Fruit fly (Drosophila melanogaster): ENCODE measurements around the gene mmm.

DNA sequence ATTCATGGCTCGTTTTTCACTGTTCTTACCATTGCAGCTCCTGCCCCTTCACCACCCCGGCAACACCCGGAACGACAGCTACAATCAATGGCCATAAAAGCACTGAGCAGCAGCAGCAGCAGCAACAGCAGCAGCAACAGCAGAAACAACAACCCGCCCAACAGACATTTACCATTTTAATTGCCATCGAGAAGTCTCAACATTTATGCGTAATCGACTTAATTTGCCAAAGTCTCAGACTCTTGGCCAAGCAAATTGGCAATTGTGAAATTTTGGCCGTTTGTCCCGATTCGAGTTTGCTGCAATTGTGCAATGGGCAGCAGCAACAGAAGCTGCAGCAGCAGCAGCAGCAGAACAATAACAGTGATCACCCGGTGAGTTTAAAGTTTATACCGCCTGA is 41.3 kb downstream of the mmm start:
- no peak for TF ChIP-seq cic (GFP tag; optimal IDR thresholded peaks at IDR 0.05)
- no peak for TF ChIP-seq kay (GFP tag; ENCODE audit: borderline replicate concordance)
- no peak for TF ChIP-seq pad (GFP tag; optimal IDR thresholded peaks at IDR 0.05)
- no peak for TF ChIP-seq CG11617 (GFP tag; optimal IDR thresholded peaks at IDR 0.05)
- TF ChIP-seq Crg-1 (GFP tag; optimal IDR thresholded peaks at IDR 0.05): no peak
- no peak for TF ChIP-seq Clk (GFP tag; optimal IDR thresholded peaks at IDR 0.05)
- TF ChIP-seq Mnt (GFP tag; optimal IDR thresholded peaks at IDR 0.05): no peak
- no peak for TF ChIP-seq toe (GFP tag; optimal IDR thresholded peaks at IDR 0.05)

Data from whole organism, adult.